Worm (Caenorhabditis elegans): Measurements from ENCODE around the gene F02D10.3.

DNA sequence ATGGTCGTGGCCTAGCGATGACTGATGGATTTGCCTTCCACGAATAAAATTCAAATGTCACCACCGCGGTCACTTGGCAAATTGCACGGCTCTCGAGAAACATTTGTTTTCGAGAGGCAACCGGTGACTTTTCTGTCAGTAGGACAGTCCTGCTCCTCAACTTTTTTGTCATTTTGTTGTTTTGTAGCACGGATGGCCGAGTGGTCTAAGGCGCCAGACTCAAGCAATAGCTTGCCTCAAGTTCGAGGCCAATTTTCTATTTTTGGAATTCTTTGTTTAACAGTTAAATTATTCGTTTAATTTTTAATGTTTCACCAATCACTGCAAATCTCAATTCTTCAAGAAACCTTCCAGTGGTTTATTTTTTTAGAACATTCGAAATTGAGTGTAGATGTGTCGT lies 18.2 kb downstream of the F02D10.3 start:
- TF ChIP-seq hlh-13 (GFP tag; optimal IDR thresholded peaks at IDR 0.05), result no peak
- no peak for TF ChIP-seq ceh-18 (tag; optimal IDR thresholded peaks at IDR 0.05)
- TF ChIP-seq ref-2 (tag; optimal IDR thresholded peaks at IDR 0.05), result no peak
- no peak for TF ChIP-seq lin-11 (tag; optimal IDR thresholded peaks at IDR 0.05)
- TF ChIP-seq rnt-1 (tag; optimal IDR thresholded peaks at IDR 0.05), result no peak
- no peak for TF ChIP-seq F13H6.1 (tag; optimal IDR thresholded peaks at IDR 0.05)
- no peak for TF ChIP-seq ahr-1 (tag; optimal IDR thresholded peaks at IDR 0.05)
- no peak for TF ChIP-seq elt-2 (tag; optimal IDR thresholded peaks at IDR 0.05)
- no peak for TF ChIP-seq nfya-1 (tag; optimal IDR thresholded peaks at IDR 0.05)
- no peak for TF ChIP-seq nhr-11 (tag; optimal IDR thresholded peaks at IDR 0.05)
- no peak for TF ChIP-seq ama-1 (optimal IDR thresholded peaks at IDR 0.05)
